Worm (Caenorhabditis elegans): ENCODE measurements around the gene trap-2.

Gene trap-2

ce11 chrX:760579-760978 is 7.3 kb downstream of the trap-2 start (continued):
- TF ChIP-seq nhr-84 (tag; optimal IDR thresholded peaks at IDR 0.05), result no peak
- peak; percentile 10 for TF ChIP-seq pax-3 (tag; optimal IDR thresholded peaks at IDR 0.05)
- no peak for TF ChIP-seq tbx-2 (tag; optimal IDR thresholded peaks at IDR 0.05)
- TF ChIP-seq isw-1 (GFP tag; IDR thresholded peaks at IDR 0.05), result no peak
- TF ChIP-seq swsn-7 (tag; optimal IDR thresholded peaks at IDR 0.05), result peak; percentile 23
- peak; percentile 41 for TF ChIP-seq mep-1 (tag; optimal IDR thresholded peaks at IDR 0.05)
- TF ChIP-seq ceh-90 (tag; optimal IDR thresholded peaks at IDR 0.05), result no peak
- TF ChIP-seq sptf-1 (tag; optimal IDR thresholded peaks at IDR 0.05), result no peak
- no peak for TF ChIP-seq dpl-1 (GFP tag; optimal IDR thresholded peaks at IDR 0.05)
- no peak for TF ChIP-seq lir-3 (tag; optimal IDR thresholded peaks at IDR 0.05; ENCODE audit: poor library complexity)
- TF ChIP-seq unc-86 (tag; optimal IDR thresholded peaks at IDR 0.05), result no peak
- TF ChIP-seq zag-1 (tag; optimal IDR thresholded peaks at IDR 0.05), result no peak
- no peak for TF ChIP-seq sup-37 (GFP tag; optimal IDR thresholded peaks at IDR 0.05)
- TF ChIP-seq snpc-4 (tag; optimal IDR thresholded peaks at IDR 0.05), result no peak
- TF ChIP-seq elt-3 (tag; optimal IDR thresholded peaks at IDR 0.05), result no peak
- TF ChIP-seq mdl-1 (tag; optimal IDR thresholded peaks at IDR 0.05), result no peak
- no peak for TF ChIP-seq F16B12.6 (tag; optimal IDR thresholded peaks at IDR 0.05)
- no peak for TF ChIP-seq vab-15 (tag; optimal IDR thresholded peaks at IDR 0.05)
- TF ChIP-seq ceh-82 (tag; optimal IDR thresholded peaks at IDR 0.05), result peak; percentile 6 to 64 (median 19)
- no peak for TF ChIP-seq sox-4 (tag; optimal IDR thresholded peaks at IDR 0.05)
- no peak for TF ChIP-seq lin-39 (tag; optimal IDR thresholded peaks at IDR 0.05)
- no peak for TF ChIP-seq unc-130 (tag; optimal IDR thresholded peaks at IDR 0.05)

ce11 chrX:759634-760033 is 8.2 kb downstream of the trap-2 start, which contains the start of gene aex-3:
Gene aex-3, minus strand, starts transcription at chrX:759734.
- no peak for TF ChIP-seq nhr-85 (tag)
- TF ChIP-seq lin-13 (GFP tag; optimal IDR thresholded peaks at IDR 0.05), result no peak
- TF ChIP-seq C34B4.2 (tag; optimal IDR thresholded peaks at IDR 0.05), result no peak
- no peak for TF ChIP-seq zip-4 (GFP tag; optimal IDR thresholded peaks at IDR 0.05)
- TF ChIP-seq nhr-20 (tag; optimal IDR thresholded peaks at IDR 0.05), result no peak
- no peak for TF ChIP-seq sox-4 (tag; optimal IDR thresholded peaks at IDR 0.05)
- TF ChIP-seq isw-1 (GFP tag; IDR thresholded peaks at IDR 0.05), result no peak
- no peak for TF ChIP-seq ces-1 (GFP tag; optimal IDR thresholded peaks at IDR 0.05)
- TF ChIP-seq nhr-237 (tag; optimal IDR thresholded peaks at IDR 0.05), result no peak
- no peak for TF ChIP-seq unc-98 (GFP tag; IDR thresholded peaks at IDR 0.05)
- no peak for TF ChIP-seq hlh-17 (GFP tag; optimal IDR thresholded peaks at IDR 0.05; ENCODE audit: borderline replicate concordance)

ce11 chrX:748319-748718 is 19.6 kb downstream of the trap-2 start:
- TF ChIP-seq elt-3 (tag; optimal IDR thresholded peaks at IDR 0.05), result no peak
- TF ChIP-seq sptf-1 (tag; optimal IDR thresholded peaks at IDR 0.05), result no peak
- no peak for TF ChIP-seq ama-1 (optimal IDR thresholded peaks at IDR 0.05)
- TF ChIP-seq C34B4.2 (tag; optimal IDR thresholded peaks at IDR 0.05), result no peak
- no peak for TF ChIP-seq egl-13 (tag; optimal IDR thresholded peaks at IDR 0.05)
- no peak for TF ChIP-seq C04F5.9 (tag; optimal IDR thresholded peaks at IDR 0.05)
- no peak for TF ChIP-seq unc-86 (tag; optimal IDR thresholded peaks at IDR 0.05)
- TF ChIP-seq ztf-4 (tag; optimal IDR thresholded peaks at IDR 0.05), result no peak
- TF ChIP-seq nhr-19 (GFP tag; conservative IDR thresholded peaks at IDR 0.05), result no peak
- no peak for TF ChIP-seq aha-1 (tag; optimal IDR thresholded peaks at IDR 0.05)
- TF ChIP-seq alr-1 (tag; optimal IDR thresholded peaks at IDR 0.05; ENCODE audit: borderline replicate concordance), result no peak
- no peak for TF ChIP-seq pax-3 (tag; optimal IDR thresholded peaks at IDR 0.05)
- TF ChIP-seq zip-4 (GFP tag; optimal IDR thresholded peaks at IDR 0.05), result no peak

- TF ChIP-seq unc-86 (tag; optimal IDR thresholded peaks at IDR 0.05), result peak; percentile 63
- peak; percentile 27 for TF ChIP-seq nhr-71 (tag; optimal IDR thresholded peaks at IDR 0.05)
- no peak for TF ChIP-seq mep-1 (tag; optimal IDR thresholded peaks at IDR 0.05)
- TF ChIP-seq hlh-4 (tag; optimal IDR thresholded peaks at IDR 0.05), result no peak
- no peak for TF ChIP-seq ces-1 (GFP tag; optimal IDR thresholded peaks at IDR 0.05)
Observed at ce11 chrX:736989-737388, 30.9 kb downstream of the trap-2 start.
